Fruit fly (Drosophila melanogaster) whole organism, embryonic: ENCODE measurements around the gene CG2909.

Experiments used
- Adf1 ChIP-seq: fragments of 200-800 bp; sonication (Bioruptor generic); IDR thresholded peaks from 2 replicates; pipeline ENCODE4 v1.3.6; 2022; ENCODE audit warnings: missing biosample characterization, missing genetic modification characterization
- B-H2 ChIP-seq: fragments of 200-800 bp; sonication (Bioruptor generic); optimal IDR thresholded peaks from 2 replicates; lab custom pipeline; 2018; ENCODE audit warnings: missing biosample characterization, mild to moderate bottlenecking, missing genetic modification characterization
- CG10431 ChIP-seq: fragments of 200-800 bp; sonication (Bioruptor generic); optimal IDR thresholded peaks from 3 replicates; lab custom pipeline; 2018; ENCODE audit warnings: missing biosample characterization, mild to moderate bottlenecking, missing genetic modification characterization
- CG11247 ChIP-seq: fragments of 200-800 bp; sonication (Bioruptor generic); IDR thresholded peaks from 2 replicates; pipeline ENCODE4 v1.3.6; 2022; ENCODE audit warnings: missing biosample characterization, missing genetic modification characterization
- CG13287 ChIP-seq: fragments of 200-800 bp; sonication (Bioruptor generic); IDR thresholded peaks from 2 replicates; pipeline ENCODE4 v1.3.6; 2022; ENCODE audit warnings: missing biosample characterization, missing genetic modification characterization; ENCODE audit not compliant: partially characterized antibody
- CG15479 ChIP-seq: fragments of 200-800 bp; sonication (Bioruptor generic); optimal IDR thresholded peaks from 3 replicates; lab custom pipeline; 2019; ENCODE audit warnings: missing biosample characterization, mild to moderate bottlenecking, missing genetic modification characterization, moderate library complexity
- CG15514 ChIP-seq: fragments of 200-800 bp; sonication (Bioruptor generic); optimal IDR thresholded peaks from 3 replicates; lab custom pipeline; 2017; ENCODE audit warnings: missing biosample characterization, missing genetic modification characterization, mild to moderate bottlenecking, moderate library complexity, missing genetic modification reagents
- CG15601 ChIP-seq: fragments of 200-800 bp; sonication (Bioruptor generic); optimal IDR thresholded peaks from 3 replicates; lab custom pipeline; 2019; ENCODE audit warnings: missing biosample characterization, mild to moderate bottlenecking, missing genetic modification characterization, moderate library complexity
- CG15696 ChIP-seq: fragments of 200-800 bp; sonication (Bioruptor generic); optimal IDR thresholded peaks from 2 replicates; lab custom pipeline; 2019; ENCODE audit warnings: missing biosample characterization, mild to moderate bottlenecking, missing genetic modification characterization, moderate library complexity
- CG32532 ChIP-seq: fragments of 200-800 bp; sonication (Bioruptor generic); IDR thresholded peaks from 2 replicates; pipeline ENCODE4 v1.3.6; 2022; ENCODE audit warnings: missing biosample characterization, missing genetic modification characterization
- CG33213 ChIP-seq: fragments of 200-800 bp; sonication (Bioruptor generic); optimal IDR thresholded peaks from 3 replicates; lab custom pipeline; 2016; ENCODE audit warnings: missing biosample characterization, missing genetic modification characterization
- CG34376 ChIP-seq: fragments of 200-800 bp; sonication (Bioruptor generic); optimal IDR thresholded peaks from 2 replicates; lab custom pipeline; 2018; ENCODE audit warnings: missing biosample characterization, mild to moderate bottlenecking, missing genetic modification characterization
- CG34422 ChIP-seq: fragments of 200-800 bp; sonication (Bioruptor generic); IDR thresholded peaks from 3 replicates; pipeline ENCODE4 v1.3.6; 2022; ENCODE audit warnings: missing biosample characterization, missing genetic modification characterization
- CG3847 ChIP-seq: fragments of 200-800 bp; sonication (Bioruptor generic); IDR thresholded peaks from 2 replicates; pipeline ENCODE4 v1.3.6; 2022; ENCODE audit warnings: missing biosample characterization, missing genetic modification characterization
- CG4328 ChIP-seq: fragments of 200-800 bp; sonication (Bioruptor generic); optimal IDR thresholded peaks from 3 replicates; lab custom pipeline; 2017; ENCODE audit warnings: missing biosample characterization, missing genetic modification reagents, missing genetic modification characterization
- CG4424 ChIP-seq: fragments of 200-800 bp; sonication (Bioruptor generic); optimal IDR thresholded peaks from 3 replicates; lab custom pipeline; 2016; ENCODE audit warnings: missing biosample characterization, missing genetic modification characterization
- CG6175 ChIP-seq: fragments of 200-800 bp; sonication (Bioruptor generic); IDR thresholded peaks from 3 replicates; pipeline ENCODE4 v1.3.6; 2022; ENCODE audit warnings: missing biosample characterization, missing genetic modification characterization
- CG6272 ChIP-seq: fragments of 200-800 bp; sonication (Bioruptor generic); IDR thresholded peaks from 2 replicates; pipeline ENCODE4 v1.3.6; 2022; ENCODE audit warnings: missing biosample characterization, missing genetic modification characterization
- CG7928 ChIP-seq: fragments of 200-800 bp; sonication (Bioruptor generic); optimal IDR thresholded peaks from 2 replicates; lab custom pipeline; 2017; ENCODE audit warnings: missing biosample characterization, mild to moderate bottlenecking, missing genetic modification characterization
- CG8281 ChIP-seq: fragments of 200-800 bp; sonication (Bioruptor generic); optimal IDR thresholded peaks from 2 replicates; lab custom pipeline; 2018; ENCODE audit warnings: missing biosample characterization, mild to moderate bottlenecking, missing genetic modification characterization, moderate library complexity
- CG8290 ChIP-seq, 3 experiments: fragments of 200-800 bp; sonication (Bioruptor generic); optimal IDR thresholded peaks; 2 replicates each; lab custom pipeline; 2016 to 2019; ENCODE audit warnings: missing biosample characterization in 3 of 3, missing genetic modification characterization in 3 of 3, mild to moderate bottlenecking in 2 of 3, moderate library complexity in 1 of 3
- CG9817 ChIP-seq: fragments of 200-800 bp; sonication (Bioruptor generic); optimal IDR thresholded peaks from 2 replicates; lab custom pipeline; 2018; ENCODE audit warnings: missing biosample characterization, mild to moderate bottlenecking, missing genetic modification characterization, moderate library complexity
- CG9932 ChIP-seq: fragments of 200-800 bp; sonication (Bioruptor generic); IDR thresholded peaks from 2 replicates; pipeline ENCODE4 v1.3.6; 2022; ENCODE audit warnings: missing biosample characterization, missing genetic modification characterization
- CkIIα-i1 ChIP-seq: fragments of 200-800 bp; sonication (Bioruptor generic); IDR thresholded peaks from 2 replicates; pipeline ENCODE4 v1.3.6; 2022; ENCODE audit warnings: missing biosample characterization, missing genetic modification characterization
- Fer2 ChIP-seq: fragments of 200-800 bp; sonication (Bioruptor generic); optimal IDR thresholded peaks from 2 replicates; lab custom pipeline; 2018; ENCODE audit warnings: missing biosample characterization, mild to moderate bottlenecking, missing genetic modification characterization, moderate library complexity
- Gsc ChIP-seq: fragments of 200-800 bp; sonication (Bioruptor generic); IDR thresholded peaks from 2 replicates; pipeline ENCODE4 v1.3.6; 2022; ENCODE audit warnings: missing biosample characterization, missing genetic modification characterization
- Hand ChIP-seq: fragments of 200-800 bp; sonication (Bioruptor generic); optimal IDR thresholded peaks from 2 replicates; lab custom pipeline; 2017; ENCODE audit warnings: mild to moderate bottlenecking, missing biosample characterization, missing genetic modification reagents, missing genetic modification characterization
- Hr39 ChIP-seq: fragments of >200 bp; optimal IDR thresholded peaks from 2 replicates; lab custom pipeline; 2017
- Jarid2 ChIP-seq: fragments of 200-800 bp; sonication (Bioruptor generic); optimal IDR thresholded peaks from 3 replicates; lab custom pipeline; 2017; ENCODE audit warnings: mild to moderate bottlenecking, missing biosample characterization, missing genetic modification reagents, missing genetic modification characterization
- Lim3 ChIP-seq: fragments of 200-800 bp; sonication (Bioruptor generic); IDR thresholded peaks from 2 replicates; pipeline ENCODE4 v1.3.6; 2022; ENCODE audit warnings: missing biosample characterization, missing genetic modification characterization
- Stat92E ChIP-seq, 3 experiments: fragments of >200 bp in 2 of 3; fragments of 200-800 bp in 1 of 3; sonication (Bioruptor generic) in 1 of 3; optimal IDR thresholded peaks; 2 replicates each; lab custom pipeline; 2017 to 2019; ENCODE audit warnings: missing biosample characterization in 3 of 3, missing genetic modification characterization in 3 of 3, mild to moderate bottlenecking in 1 of 3, moderate library complexity in 1 of 3
- abd-A ChIP-seq: fragments of 200-800 bp; sonication (Bioruptor generic); optimal IDR thresholded peaks from 3 replicates; lab custom pipeline; 2019; ENCODE audit warnings: missing biosample characterization, mild to moderate bottlenecking, missing genetic modification characterization, moderate library complexity
- ac ChIP-seq: fragments of 200-800 bp; sonication (Bioruptor generic); optimal IDR thresholded peaks from 3 replicates; lab custom pipeline; 2017; ENCODE audit warnings: missing biosample characterization, mild to moderate bottlenecking, missing genetic modification characterization
- bab2 ChIP-seq: fragments of 200-800 bp; sonication (Bioruptor generic); optimal IDR thresholded peaks from 2 replicates; lab custom pipeline; 2016; ENCODE audit warnings: missing biosample characterization, missing genetic modification characterization
- cas ChIP-seq: fragments of 200-800 bp; sonication (Bioruptor generic); IDR thresholded peaks from 2 replicates; pipeline ENCODE4 v1.3.6; 2022; ENCODE audit warnings: missing biosample characterization, missing genetic modification characterization
- chm ChIP-seq: fragments of 200-800 bp; sonication (Bioruptor generic); IDR thresholded peaks from 2 replicates; pipeline ENCODE4 v1.3.6; 2022; ENCODE audit warnings: missing biosample characterization, missing genetic modification characterization
- dimm ChIP-seq: fragments of 200-800 bp; sonication (Bioruptor generic); IDR thresholded peaks from 2 replicates; pipeline ENCODE4 v1.3.6; 2022; ENCODE audit warnings: missing biosample characterization, missing genetic modification characterization
- disco-r ChIP-seq: fragments of 200-800 bp; sonication (Bioruptor generic); optimal IDR thresholded peaks from 2 replicates; lab custom pipeline; 2016; ENCODE audit warnings: missing biosample characterization, missing genetic modification characterization
- dpn ChIP-seq, 2 experiments: fragments of 200-800 bp; sonication (Bioruptor generic); optimal IDR thresholded peaks; 3 replicates each; lab custom pipeline; 2016; ENCODE audit warnings: missing biosample characterization in 2 of 2, missing genetic modification characterization in 2 of 2
- fd96Cb ChIP-seq: fragments of 200-800 bp; sonication (Bioruptor generic); optimal IDR thresholded peaks from 2 replicates; lab custom pipeline; 2018; ENCODE audit warnings: missing biosample characterization, mild to moderate bottlenecking, missing genetic modification characterization, moderate library complexity
- hbn ChIP-seq: fragments of 200-800 bp; sonication (Bioruptor generic); IDR thresholded peaks from 2 replicates; pipeline ENCODE4 v1.3.6; 2022; ENCODE audit warnings: missing biosample characterization, missing genetic modification characterization; ENCODE audit not compliant: partially characterized antibody
- insv ChIP-seq, 2 experiments: fragments of 200-800 bp; sonication (Bioruptor generic); optimal IDR thresholded peaks; 3 replicates each; lab custom pipeline; 2016 to 2018; ENCODE audit warnings: missing biosample characterization in 2 of 2, missing genetic modification characterization in 2 of 2
- jigr1 ChIP-seq: fragments of 200-800 bp; sonication (Bioruptor generic); IDR thresholded peaks from 3 replicates; pipeline ENCODE4 v1.3.6; 2022; ENCODE audit warnings: missing biosample characterization, missing genetic modification characterization
- lola ChIP-seq, 3 experiments: fragments of >200 bp in 2 of 3; fragments of 200-800 bp in 1 of 3; sonication (Bioruptor generic) in 1 of 3; optimal IDR thresholded peaks; 2 replicates each; lab custom pipeline; 2017 to 2019; ENCODE audit warnings: missing biosample characterization in 3 of 3, missing genetic modification characterization in 3 of 3, mild to moderate bottlenecking in 1 of 3, moderate library complexity in 1 of 3
- pzg ChIP-seq: fragments of 200-800 bp; sonication (Bioruptor generic); optimal IDR thresholded peaks from 3 replicates; lab custom pipeline; 2018; ENCODE audit warnings: missing biosample characterization, mild to moderate bottlenecking, missing genetic modification characterization, moderate library complexity
- sim ChIP-seq: fragments of 200-800 bp; sonication (Bioruptor generic); IDR thresholded peaks from 2 replicates; pipeline ENCODE4 v1.3.6; 2022; ENCODE audit warnings: missing biosample characterization, missing genetic modification characterization
- sisA ChIP-seq: fragments of 200-800 bp; sonication (Bioruptor generic); IDR thresholded peaks from 2 replicates; pipeline ENCODE4 v1.3.6; 2022; ENCODE audit warnings: missing biosample characterization, missing genetic modification characterization
- sqz ChIP-seq: fragments of 200-800 bp; sonication (Bioruptor generic); optimal IDR thresholded peaks from 3 replicates; lab custom pipeline; 2018; ENCODE audit warnings: missing biosample characterization, mild to moderate bottlenecking, missing genetic modification characterization
- unpg ChIP-seq: fragments of 200-800 bp; sonication (Bioruptor generic); optimal IDR thresholded peaks from 3 replicates; lab custom pipeline; 2018; ENCODE audit warnings: missing biosample characterization, mild to moderate bottlenecking, missing genetic modification characterization, moderate library complexity

The CG2909 gene

DNA sequence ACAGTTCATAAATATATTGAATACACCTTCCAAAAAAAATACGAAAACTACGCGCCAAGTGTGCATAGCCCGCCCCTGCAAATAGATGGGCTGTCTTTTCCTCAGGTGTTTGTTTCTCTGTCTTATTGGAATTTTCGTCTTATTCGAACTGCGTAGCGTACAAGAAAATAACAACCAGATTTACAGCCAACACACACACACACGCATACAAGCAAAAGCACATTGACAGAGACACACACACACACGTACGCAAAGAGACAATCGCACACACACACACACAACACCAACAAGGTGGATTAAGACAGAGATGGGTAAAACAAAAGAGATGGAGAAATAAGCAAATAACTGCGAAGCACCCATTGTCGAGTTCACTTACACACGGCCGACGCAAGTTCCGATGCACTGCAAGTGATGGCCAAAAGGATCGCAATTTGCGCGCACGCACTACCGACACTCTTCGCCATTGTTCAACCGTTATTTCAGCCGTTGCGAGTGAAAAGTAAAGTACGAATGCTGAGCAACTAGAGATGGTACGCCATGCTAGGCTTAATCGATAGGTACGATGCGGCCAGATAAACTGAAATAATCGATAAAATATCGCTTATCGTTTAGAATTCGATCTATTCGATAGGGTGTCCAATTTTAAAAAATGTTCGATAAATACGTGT lies 39.6 kb downstream of the CG2909 start (continued):
- peak; percentile 33 for TF ChIP-seq CG15601 (tag; lab: Kevin White, UChicago)
- TF ChIP-seq Fer2 (tag; lab: Kevin White, UChicago) = no peak
- no peak for TF ChIP-seq Hr39 (lab: Kevin White, UChicago)
- TF ChIP-seq Adf1 (GFP tag; lab: Robert Waterston, UW) = no peak
- TF ChIP-seq CG4328 (GFP tag; lab: Kevin White, UChicago) = no peak
- TF ChIP-seq CG33213 (GFP tag; lab: Kevin White, UChicago) = peak; percentile 28
- TF ChIP-seq CG34376 (GFP tag; lab: Kevin White, UChicago) = peak; percentile 50
- peak; percentile 17 for TF ChIP-seq B-H2 (GFP tag; lab: Kevin White, UChicago)
- no peak for TF ChIP-seq disco-r (GFP tag; lab: Kevin White, UChicago)
- no peak for TF ChIP-seq CG32532 (GFP tag; lab: Robert Waterston, UW)
- peak; percentile 37 for TF ChIP-seq Jarid2
- TF ChIP-seq ac (GFP tag; lab: Kevin White, UChicago) = peak; percentile 6
- TF ChIP-seq lola (GFP tag; optimal IDR thresholded peaks at IDR 0.05; lab: Kevin White, UChicago) = no peak
- peak; percentile 46 for TF ChIP-seq CG15514
- peak; percentile 28 for TF ChIP-seq sqz
- no peak for TF ChIP-seq dimm (GFP tag; lab: Robert Waterston, UW)
- no peak for TF ChIP-seq CG6272 (GFP tag; lab: Robert Waterston, UW)
- peak; percentile 11 for TF ChIP-seq abd-A (tag; lab: Kevin White, UChicago)
- peak; percentile 79 for TF ChIP-seq pzg (GFP tag; lab: Kevin White, UChicago)
- peak; percentile 84 to 98 for TF ChIP-seq insv (GFP tag; optimal IDR thresholded peaks at IDR 0.05; lab: Kevin White, UChicago)
- TF ChIP-seq dpn (GFP tag; optimal IDR thresholded peaks at IDR 0.05; lab: Kevin White, UChicago) = peak in 1 of 2 experiments; percentile 0
- TF ChIP-seq CG7928 (GFP tag; lab: Kevin White, UChicago) = no peak
- TF ChIP-seq CG3847 (GFP tag; lab: Robert Waterston, UW) = no peak
- no peak for TF ChIP-seq jigr1 (GFP tag; lab: Robert Waterston, UW)
- TF ChIP-seq CG9932 = peak; percentile 33; the same call in 1 of the 2 replicates
- TF ChIP-seq Hand (GFP tag; lab: Kevin White, UChicago) = no peak
- TF ChIP-seq CG15479 (GFP tag; lab: Kevin White, UChicago) = peak; percentile 41
- TF ChIP-seq Lim3 (GFP tag; lab: Robert Waterston, UW) = no peak
- TF ChIP-seq sisA (GFP tag; lab: Robert Waterston, UW) = no peak
- TF ChIP-seq CkIIα-i1 (GFP tag; lab: Robert Waterston, UW) = no peak
- no peak for TF ChIP-seq Gsc (GFP tag; lab: Robert Waterston, UW)
- TF ChIP-seq cas = no peak
- TF ChIP-seq hbn (GFP tag; lab: Robert Waterston, UW) = peak; percentile 91
- TF ChIP-seq bab2 (GFP tag; lab: Kevin White, UChicago) = no peak
- no peak for TF ChIP-seq CG11247 (GFP tag; lab: Robert Waterston, UW)
- TF ChIP-seq CG34422 = peak; percentile 42; the same call in 1 of the 3 replicates
- no peak for TF ChIP-seq CG10431
- TF ChIP-seq Stat92E (GFP tag; optimal IDR thresholded peaks at IDR 0.05; lab: Kevin White, UChicago) = peak in 1 of 3 experiments; percentile 31
- peak; percentile 58 for TF ChIP-seq CG15696 (tag; lab: Kevin White, UChicago)
- TF ChIP-seq CG13287 (GFP tag; lab: Robert Waterston, UW) = peak; percentile 91
- TF ChIP-seq CG8281 (tag; lab: Kevin White, UChicago) = no peak
- TF ChIP-seq CG6175 = no peak
- TF ChIP-seq sim (GFP tag; lab: Robert Waterston, UW) = no peak
- TF ChIP-seq CG8290 (GFP tag; optimal IDR thresholded peaks at IDR 0.05; lab: Kevin White, UChicago) = no peak
- peak in 1 of 2 experiments; percentile 78 for TF ChIP-seq CG8290 (tag; optimal IDR thresholded peaks at IDR 0.05; lab: Kevin White, UChicago)
- TF ChIP-seq CG9817 (tag; lab: Kevin White, UChicago) = no peak
- TF ChIP-seq CG4424 = no peak
- TF ChIP-seq chm = no peak
- no peak for TF ChIP-seq fd96Cb (tag; lab: Kevin White, UChicago)
- TF ChIP-seq unpg (GFP tag; lab: Kevin White, UChicago) = peak; percentile 1
